Fruit fly (Drosophila melanogaster) whole organism, embryonic: ENCODE results near the gene Plod.
A peak's percentile ranks its signal among the peaks of the same experiment; 100 is the strongest.

ENCODE experiments used
- Atf3 ChIP-seq: fragments of 200-800 bp; sonication (Bioruptor generic); optimal IDR thresholded peaks from 3 replicates; lab custom pipeline; 2016; ENCODE audit warnings: missing biosample characterization, missing genetic modification characterization
- CG10543 ChIP-seq: fragments of 200-800 bp; sonication (Bioruptor generic); optimal IDR thresholded peaks from 3 replicates; lab custom pipeline; 2017; ENCODE audit warnings: missing biosample characterization, mild to moderate bottlenecking, missing genetic modification characterization, moderate library complexity
- CG11247 ChIP-seq: fragments of 200-800 bp; sonication (Bioruptor generic); IDR thresholded peaks from 2 replicates; pipeline ENCODE4 v1.3.6; 2022; ENCODE audit warnings: missing biosample characterization, missing genetic modification characterization
- CG11560 ChIP-seq: fragments of 200-800 bp; sonication (Bioruptor generic); IDR thresholded peaks from 3 replicates; pipeline ENCODE4 v1.3.6; 2022; ENCODE audit warnings: missing biosample characterization, missing genetic modification characterization
- CG12071 ChIP-seq: fragments of 200-800 bp; sonication (Bioruptor generic); optimal IDR thresholded peaks from 3 replicates; lab custom pipeline; 2018; ENCODE audit warnings: missing biosample characterization, mild to moderate bottlenecking, missing genetic modification characterization
- CG12219 ChIP-seq: fragments of 200-800 bp; sonication (Bioruptor generic); optimal IDR thresholded peaks from 3 replicates; lab custom pipeline; 2018; ENCODE audit warnings: missing biosample characterization, mild to moderate bottlenecking, missing genetic modification characterization
- CG12659 ChIP-seq: fragments of 200-800 bp; sonication (Bioruptor generic); optimal IDR thresholded peaks from 3 replicates; lab custom pipeline; 2017; ENCODE audit warnings: mild to moderate bottlenecking, missing biosample characterization, missing genetic modification reagents, missing genetic modification characterization
- CG1647 ChIP-seq: fragments of 200-800 bp; sonication (Bioruptor generic); optimal IDR thresholded peaks from 3 replicates; lab custom pipeline; 2016; ENCODE audit warnings: missing biosample characterization, missing genetic modification characterization
- CG17802 ChIP-seq: fragments of 200-800 bp; sonication (Bioruptor generic); optimal IDR thresholded peaks from 2 replicates; lab custom pipeline; 2018; ENCODE audit warnings: missing biosample characterization, mild to moderate bottlenecking, missing genetic modification characterization, moderate library complexity
- CG18262 ChIP-seq: fragments of 200-800 bp; optimal IDR thresholded peaks from 3 replicates; lab custom pipeline; 2019; ENCODE audit warnings: missing biosample characterization, mild to moderate bottlenecking, missing genetic modification characterization, moderate library complexity
- CG30020 ChIP-seq: fragments of 200-800 bp; optimal IDR thresholded peaks from 2 replicates; lab custom pipeline; 2019; ENCODE audit warnings: missing biosample characterization, mild to moderate bottlenecking, missing genetic modification characterization, moderate library complexity
- CG33557 ChIP-seq: fragments of 200-800 bp; sonication (Bioruptor generic); optimal IDR thresholded peaks from 2 replicates; lab custom pipeline; 2019; ENCODE audit warnings: missing biosample characterization, mild to moderate bottlenecking, missing genetic modification characterization, moderate library complexity
- CG4360 ChIP-seq: fragments of 200-800 bp; sonication (Bioruptor generic); IDR thresholded peaks from 2 replicates; pipeline ENCODE4 v1.3.6; 2022; ENCODE audit warnings: missing biosample characterization, missing genetic modification characterization
- CG6813 ChIP-seq: fragments of 200-800 bp; sonication (Bioruptor generic); optimal IDR thresholded peaks from 2 replicates; lab custom pipeline; 2017; ENCODE audit warnings: missing biosample characterization, missing genetic modification characterization, mild to moderate bottlenecking, moderate library complexity, missing genetic modification reagents
- CG7357 ChIP-seq: fragments of 200-800 bp; sonication (Bioruptor generic); IDR thresholded peaks from 3 replicates; pipeline ENCODE4 v1.3.6; 2022; ENCODE audit warnings: missing biosample characterization, missing genetic modification characterization
- CkIIα-i1 ChIP-seq: fragments of 200-800 bp; sonication (Bioruptor generic); IDR thresholded peaks from 2 replicates; pipeline ENCODE4 v1.3.6; 2022; ENCODE audit warnings: missing biosample characterization, missing genetic modification characterization
- CoRest ChIP-seq: fragments of 200-800 bp; sonication (Bioruptor generic); optimal IDR thresholded peaks from 3 replicates; lab custom pipeline; 2018; ENCODE audit warnings: missing biosample characterization, mild to moderate bottlenecking, missing genetic modification characterization, moderate library complexity
- Fer1 ChIP-seq: fragments of 200-800 bp; sonication (Bioruptor generic); optimal IDR thresholded peaks from 2 replicates; lab custom pipeline; 2017; ENCODE audit warnings: missing biosample characterization, mild to moderate bottlenecking, missing genetic modification characterization
- H2.0 ChIP-seq: fragments of 200-800 bp; sonication (Bioruptor generic); IDR thresholded peaks from 2 replicates; pipeline ENCODE4 v1.3.6; 2022; ENCODE audit warnings: missing biosample characterization, missing genetic modification characterization
- HLH54F ChIP-seq: fragments of 200-800 bp; sonication (Bioruptor generic); optimal IDR thresholded peaks from 3 replicates; lab custom pipeline; 2016; ENCODE audit warnings: missing biosample characterization, missing genetic modification characterization
- Hand ChIP-seq: fragments of 200-800 bp; sonication (Bioruptor generic); optimal IDR thresholded peaks from 2 replicates; lab custom pipeline; 2017; ENCODE audit warnings: mild to moderate bottlenecking, missing biosample characterization, missing genetic modification reagents, missing genetic modification characterization
- Hmr ChIP-seq: fragments of 200-800 bp; sonication (Bioruptor generic); optimal IDR thresholded peaks from 3 replicates; lab custom pipeline; 2017; ENCODE audit warnings: mild to moderate bottlenecking, missing biosample characterization, missing genetic modification reagents, missing genetic modification characterization
- Hr51 ChIP-seq, 2 experiments: fragments of 200-800 bp; sonication (Bioruptor generic); optimal IDR thresholded peaks; 2 replicates in 1 of 2; 3 replicates in 1 of 2; lab custom pipeline; 2016 to 2018; ENCODE audit warnings: missing biosample characterization in 2 of 2, missing genetic modification characterization in 2 of 2, mild to moderate bottlenecking in 1 of 2, moderate library complexity in 1 of 2
- Nf-YB ChIP-seq: fragments of 200-800 bp; sonication (Bioruptor generic); optimal IDR thresholded peaks from 3 replicates; lab custom pipeline; 2019; ENCODE audit warnings: missing biosample characterization, mild to moderate bottlenecking, missing genetic modification characterization, moderate library complexity
- Pdp1 ChIP-seq, 2 experiments: fragments of 200-800 bp; sonication (Bioruptor generic); optimal IDR thresholded peaks; 3 replicates each; lab custom pipeline; 2016; ENCODE audit warnings: missing biosample characterization in 2 of 2, missing genetic modification characterization in 2 of 2, mild to moderate bottlenecking in 1 of 2, moderate library complexity in 1 of 2
- Spps ChIP-seq: fragments of 200-800 bp; sonication (Bioruptor generic); optimal IDR thresholded peaks from 2 replicates; lab custom pipeline; 2018; ENCODE audit warnings: missing biosample characterization, mild to moderate bottlenecking, missing genetic modification characterization
- TFAM ChIP-seq: fragments of 200-800 bp; sonication (Bioruptor generic); optimal IDR thresholded peaks from 2 replicates; lab custom pipeline; 2017; ENCODE audit warnings: missing biosample characterization, missing genetic modification characterization, inconsistent platforms
- Trl ChIP-seq, 3 experiments: fragments of >200 bp in 2 of 3; fragments of 200-800 bp in 1 of 3; sonication (Bioruptor generic) in 1 of 3; optimal IDR thresholded peaks; 2 replicates in 1 of 3; 3 replicates in 2 of 3; lab custom pipeline; 2016 to 2017; ENCODE audit warnings: missing biosample characterization in 1 of 3, missing genetic modification characterization in 1 of 3
- abd-A ChIP-seq: fragments of 200-800 bp; sonication (Bioruptor generic); optimal IDR thresholded peaks from 3 replicates; lab custom pipeline; 2019; ENCODE audit warnings: missing biosample characterization, mild to moderate bottlenecking, missing genetic modification characterization, moderate library complexity
- ash1 ChIP-seq: fragments of 200-800 bp; sonication (Bioruptor generic); optimal IDR thresholded peaks from 2 replicates; lab custom pipeline; 2018; ENCODE audit warnings: missing biosample characterization, mild to moderate bottlenecking, missing genetic modification characterization
- bsh ChIP-seq, 2 experiments: fragments of 200-800 bp; sonication (Bioruptor generic); optimal IDR thresholded peaks; 2 replicates each; lab custom pipeline; 2017 to 2018; ENCODE audit warnings: mild to moderate bottlenecking in 2 of 2, missing biosample characterization in 2 of 2, missing genetic modification characterization in 2 of 2, moderate library complexity in 1 of 2
- caup ChIP-seq: fragments of 200-800 bp; sonication (Bioruptor generic); optimal IDR thresholded peaks from 3 replicates; lab custom pipeline; 2017; ENCODE audit warnings: missing biosample characterization, mild to moderate bottlenecking, missing genetic modification characterization, moderate library complexity; ENCODE audit not compliant: severe bottlenecking
- chinmo ChIP-seq: fragments of 200-800 bp; sonication (Bioruptor generic); IDR thresholded peaks from 4 replicates; pipeline ENCODE4 v1.3.6; 2022; ENCODE audit warnings: missing biosample characterization, missing genetic modification characterization; ENCODE audit not compliant: partially characterized antibody
- ci ChIP-seq: fragments of 200-800 bp; sonication (Bioruptor generic); IDR thresholded peaks from 3 replicates; pipeline ENCODE4 v1.3.6; 2022; ENCODE audit warnings: missing biosample characterization, missing genetic modification characterization
- cwo ChIP-seq: fragments of 200-800 bp; sonication (Bioruptor generic); optimal IDR thresholded peaks from 3 replicates; lab custom pipeline; 2017; ENCODE audit warnings: missing biosample characterization, missing genetic modification characterization, mild to moderate bottlenecking, moderate library complexity, missing genetic modification reagents
- danr ChIP-seq: fragments of 200-800 bp; sonication (Bioruptor generic); IDR thresholded peaks from 2 replicates; pipeline ENCODE4 v1.3.6; 2022; ENCODE audit warnings: missing biosample characterization, missing genetic modification characterization
- fd102C ChIP-seq: fragments of 200-800 bp; sonication (Bioruptor generic); optimal IDR thresholded peaks from 2 replicates; lab custom pipeline; 2018; ENCODE audit warnings: missing biosample characterization, mild to moderate bottlenecking, missing genetic modification characterization, moderate library complexity
- her ChIP-seq: fragments of 200-800 bp; sonication (Bioruptor generic); optimal IDR thresholded peaks from 2 replicates; lab custom pipeline; 2016; ENCODE audit warnings: missing biosample characterization, missing genetic modification characterization
- hth ChIP-seq: fragments of >200 bp; optimal IDR thresholded peaks from 2 replicates; lab custom pipeline; 2017; ENCODE audit warnings: inconsistent platforms
- jumu ChIP-seq: fragments of 200-800 bp; sonication (Bioruptor generic); optimal IDR thresholded peaks from 3 replicates; lab custom pipeline; 2016; ENCODE audit warnings: missing biosample characterization, missing genetic modification characterization
- peb ChIP-seq: fragments of 200-800 bp; sonication (Bioruptor generic); IDR thresholded peaks from 2 replicates; pipeline ENCODE4 v1.3.6; 2022; ENCODE audit warnings: missing biosample characterization, missing genetic modification characterization
- pfk ChIP-seq: fragments of 200-800 bp; sonication (Bioruptor generic); optimal IDR thresholded peaks from 2 replicates; lab custom pipeline; 2018; ENCODE audit warnings: missing biosample characterization, mild to moderate bottlenecking, missing genetic modification characterization, moderate library complexity
- ranshi ChIP-seq: fragments of 200-800 bp; sonication (Bioruptor generic); IDR thresholded peaks from 2 replicates; pipeline ENCODE4 v1.3.6; 2022; ENCODE audit warnings: missing biosample characterization, missing genetic modification characterization
- sens ChIP-seq: fragments of 200-800 bp; sonication (Bioruptor generic); peaks from one replicate; lab custom pipeline; 2016; ENCODE audit warnings: missing biosample characterization, missing genetic modification characterization
- seq ChIP-seq: fragments of 200-800 bp; sonication (Bioruptor generic); IDR thresholded peaks from 2 replicates; pipeline ENCODE4 v1.3.6; 2022; ENCODE audit warnings: missing biosample characterization, missing genetic modification characterization
- twi ChIP-seq: fragments of 200-800 bp; optimal IDR thresholded peaks from 2 replicates; lab custom pipeline; 2019; ENCODE audit warnings: missing biosample characterization, mild to moderate bottlenecking, missing genetic modification characterization, moderate library complexity
- tx ChIP-seq: fragments of 200-800 bp; sonication (Bioruptor generic); optimal IDR thresholded peaks from 2 replicates; lab custom pipeline; 2016; ENCODE audit warnings: missing biosample characterization, missing genetic modification characterization
- unpg ChIP-seq: fragments of 200-800 bp; sonication (Bioruptor generic); optimal IDR thresholded peaks from 3 replicates; lab custom pipeline; 2018; ENCODE audit warnings: missing biosample characterization, mild to moderate bottlenecking, missing genetic modification characterization, moderate library complexity

Plod gene

dm6 chr3L:11247370-11248255, 41.8 kb upstream of the Plod start (continued):
- peak; percentile 43; the same call in 1 of the 2 replicates for TF ChIP-seq CG4360
- peak; percentile 30 for TF ChIP-seq CG12219 (GFP tag; lab: Kevin White, UChicago)
- no peak for TF ChIP-seq CG11247 (GFP tag; lab: Robert Waterston, UW)
- TF ChIP-seq CG33557 = peak; percentile 37
- TF ChIP-seq H2.0 (GFP tag; lab: Robert Waterston, UW) = no peak
- TF ChIP-seq CG10543 (GFP tag; lab: Kevin White, UChicago) = no peak
- no peak for TF ChIP-seq CkIIα-i1 (GFP tag; lab: Robert Waterston, UW)
- no peak for TF ChIP-seq CG6813 (GFP tag; lab: Kevin White, UChicago)
- TF ChIP-seq Hmr = no peak
- peak; percentile 56 for TF ChIP-seq ash1
- peak; percentile 4 for TF ChIP-seq her
- peak; percentile 37 for TF ChIP-seq fd102C
- TF ChIP-seq Nf-YB (GFP tag; lab: Kevin White, UChicago) = peak; percentile 2
- TF ChIP-seq CG30020 (tag; lab: Kevin White, UChicago) = no peak
- no peak for TF ChIP-seq Atf3
- no peak for TF ChIP-seq CG7357
- TF ChIP-seq sens (GFP tag; lab: Kevin White, UChicago) = peak; percentile 80
- peak; percentile 10 for TF ChIP-seq twi
- peak; percentile 96 to 99 for TF ChIP-seq Trl (optimal IDR thresholded peaks at IDR 0.05; lab: Kevin White, UChicago)
- TF ChIP-seq Trl (GFP tag; optimal IDR thresholded peaks at IDR 0.05; lab: Kevin White, UChicago) = peak; percentile 21
- no peak for TF ChIP-seq CG1647 (GFP tag; lab: Kevin White, UChicago)
- TF ChIP-seq cwo (GFP tag; lab: Kevin White, UChicago) = no peak
- TF ChIP-seq danr (GFP tag; lab: Robert Waterston, UW) = no peak
- TF ChIP-seq hth (lab: Kevin White, UChicago) = no peak
- TF ChIP-seq CG17802 = no peak
- no peak for TF ChIP-seq peb (GFP tag; lab: Robert Waterston, UW)
- TF ChIP-seq HLH54F = no peak
- peak; percentile 10 for TF ChIP-seq caup
- no peak for TF ChIP-seq TFAM (GFP tag; lab: Kevin White, UChicago)
- peak; percentile 31 for TF ChIP-seq Hand (GFP tag; lab: Kevin White, UChicago)
- peak; percentile 52; the same call in 1 of the 2 replicates for TF ChIP-seq seq (GFP tag; lab: Robert Waterston, UW)
- TF ChIP-seq CoRest (tag; lab: Kevin White, UChicago) = no peak
- peak; percentile 97 for TF ChIP-seq chinmo (GFP tag; lab: Robert Waterston, UW)
- TF ChIP-seq CG18262 (tag; lab: Kevin White, UChicago) = no peak
- peak; percentile 85 for TF ChIP-seq ci (GFP tag; lab: Robert Waterston, UW)
- TF ChIP-seq CG11560 (tag; lab: Robert Waterston, UW) = no peak
- TF ChIP-seq abd-A (tag; lab: Kevin White, UChicago) = peak; percentile 42
- TF ChIP-seq Fer1 (GFP tag; lab: Kevin White, UChicago) = peak; percentile 13
- TF ChIP-seq pfk = peak; percentile 48
- peak; percentile 22 to 52 for TF ChIP-seq bsh (GFP tag; optimal IDR thresholded peaks at IDR 0.05; lab: Kevin White, UChicago)
- no peak for TF ChIP-seq Hr51 (GFP tag; optimal IDR thresholded peaks at IDR 0.05; lab: Kevin White, UChicago)
- TF ChIP-seq Spps = no peak
- TF ChIP-seq CG12659 = no peak
- peak; percentile 11 for TF ChIP-seq unpg
- TF ChIP-seq jumu = no peak
- no peak for TF ChIP-seq ranshi (GFP tag; lab: Robert Waterston, UW)
- peak in 1 of 2 experiments; percentile 3 for TF ChIP-seq Pdp1 (GFP tag; optimal IDR thresholded peaks at IDR 0.05; lab: Kevin White, UChicago)
- TF ChIP-seq CG12071 (GFP tag; lab: Kevin White, UChicago) = peak; percentile 67
- TF ChIP-seq tx (GFP tag; lab: Kevin White, UChicago) = no peak
